In the genomic region with DNA sequence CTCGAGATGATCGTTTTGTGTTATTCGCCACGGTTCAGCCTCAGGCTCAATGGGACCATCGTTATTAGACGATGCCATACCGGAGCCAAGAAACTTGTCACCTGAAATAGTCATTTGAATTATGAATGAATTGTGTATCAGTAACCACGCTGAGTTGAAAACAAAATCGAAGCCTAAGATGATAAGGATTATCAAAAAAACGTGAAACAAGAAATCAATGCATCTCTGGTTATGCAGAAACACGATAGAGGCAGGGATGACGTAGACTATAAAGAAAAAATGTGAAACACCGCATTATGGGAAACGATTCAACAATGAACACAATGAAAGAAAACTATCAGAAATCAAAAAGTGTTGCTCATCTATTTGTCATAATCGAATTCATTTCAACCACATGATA, we compare ENCODE assay signal across 5 worm cellular contexts.
TF ChIP-seq lines count a peak whose summit lies in the region.

A gene (minus strand): TSS at position 101 of the 400 bp plus-strand sequence.

TF ChIP-seq in whole organism, L1 larva, 84 proteins besides CTCF, POLR2A, EP300 and RAD21:
- no peak for TF ChIP-seq nhr-28 (tag; optimal IDR thresholded peaks at IDR 0.05; lab: Kevin White, UChicago)
- peak; percentile 47 for TF ChIP-seq elt-2 (tag; optimal IDR thresholded peaks at IDR 0.05; lab: Kevin White, UChicago)
TF ChIP-seq in whole organism, L1 larva: peak in this region for 1.

TF ChIP-seq in whole organism, L2 larva, 48 proteins besides CTCF, POLR2A, EP300 and RAD21:
- no peak for TF ChIP-seq ama-1 (optimal IDR thresholded peaks at IDR 0.05; lab: Kevin White, UChicago)
- no peak for TF ChIP-seq nhr-129 (tag; optimal IDR thresholded peaks at IDR 0.05; lab: Kevin White, UChicago)
- TF ChIP-seq zag-1 (tag; optimal IDR thresholded peaks at IDR 0.05; lab: Kevin White, UChicago): no peak
- TF ChIP-seq unc-39 (tag; optimal IDR thresholded peaks at IDR 0.05; lab: Kevin White, UChicago): no peak
- peak; percentile 10 for TF ChIP-seq nhr-25 (tag; optimal IDR thresholded peaks at IDR 0.05; lab: Kevin White, UChicago)
- TF ChIP-seq egl-27 (tag; optimal IDR thresholded peaks at IDR 0.05; lab: Kevin White, UChicago): no peak
- TF ChIP-seq alr-1 (tag; optimal IDR thresholded peaks at IDR 0.05; lab: Kevin White, UChicago): no peak

TF ChIP-seq in whole organism, L3 larva, 47 proteins besides CTCF, POLR2A, EP300 and RAD21:
- TF ChIP-seq elt-2 (tag; optimal IDR thresholded peaks at IDR 0.05; lab: Kevin White, UChicago): peak; percentile 54
- no peak for TF ChIP-seq nhr-11 (tag; optimal IDR thresholded peaks at IDR 0.05; lab: Kevin White, UChicago)
- TF ChIP-seq mdl-1 (tag; optimal IDR thresholded peaks at IDR 0.05; lab: Kevin White, UChicago): no peak
- no peak for TF ChIP-seq nhr-237 (tag; optimal IDR thresholded peaks at IDR 0.05; lab: Kevin White, UChicago)
- no peak for TF ChIP-seq elt-1 (tag; optimal IDR thresholded peaks at IDR 0.05; lab: Kevin White, UChicago)

TF ChIP-seq in whole organism, L4 larva, 104 proteins besides CTCF, POLR2A, EP300 and RAD21:
- TF ChIP-seq Y105C5A.15 (GFP tag; IDR thresholded peaks at IDR 0.05; lab: Robert Waterston, UW) (no peak), dve-1 (tag; optimal IDR thresholded peaks at IDR 0.05; lab: Kevin White, UChicago; ENCODE audit: insufficient read depth) (peak; percentile 27), unc-62 (GFP tag; optimal IDR thresholded peaks at IDR 0.05 in 1 of 2; lab: Kevin White, UChicago) (peak in 1 of 2 experiments; percentile 34), unc-62 (tag; optimal IDR thresholded peaks at IDR 0.05; lab: Kevin White, UChicago) (no peak)

TF ChIP-seq in whole organism, young adult, 124 proteins besides CTCF, POLR2A, EP300 and RAD21:
- peak; percentile 16; the same call in 1 of the 2 replicates for TF ChIP-seq nfyb-1 (GFP tag; IDR thresholded peaks at IDR 0.05; lab: Robert Waterston, UW)
- no peak for TF ChIP-seq madf-8 (GFP tag; conservative IDR thresholded peaks at IDR 0.05; lab: Robert Waterston, UW)
- TF ChIP-seq lir-1 (GFP tag; conservative IDR thresholded peaks at IDR 0.05; lab: Robert Waterston, UW): no peak
- no peak for TF ChIP-seq B0336.3 (GFP tag; IDR thresholded peaks at IDR 0.05; lab: Robert Waterston, UW)
- TF ChIP-seq C06A6.2 (GFP tag; conservative IDR thresholded peaks at IDR 0.05; lab: Robert Waterston, UW): no peak
